Worm (Caenorhabditis elegans) whole organism, L4 larva: ENCODE results near the gene nuo-4.

Experiments used
- ceh-82 ChIP-seq: sonication (generic microtip); optimal IDR thresholded peaks from 2 replicates; lab custom pipeline; 2017; ENCODE audit warnings: missing biosample characterization, missing genetic modification characterization
- mdt-29 ChIP-seq: fragments of 200-800 bp; sonication (Bioruptor generic); IDR thresholded peaks from 2 replicates; pipeline ENCODE4 v1.3.6; 2022; ENCODE audit warnings: missing genetic modification reagents, missing genetic modification characterization, missing compliant biosample characterization
- mes-2 ChIP-seq: sonication (generic microtip); optimal IDR thresholded peaks from 2 replicates; lab custom pipeline; 2016; ENCODE audit warnings: missing genotype, mild to moderate bottlenecking, missing genetic modification characterization, missing compliant biosample characterization; ENCODE audit not compliant: poor library complexity, severe bottlenecking
- nhr-111 ChIP-seq: fragments of 200-800 bp; sonication (Bioruptor generic); optimal IDR thresholded peaks from 2 replicates; lab custom pipeline; 2018; ENCODE audit warnings: mild to moderate bottlenecking, missing genetic modification characterization, missing compliant biosample characterization
- skn-1 ChIP-seq: fragments of 150-350 bp; optimal IDR thresholded peaks from 2 replicates; lab custom pipeline; 2014; ENCODE audit warnings: missing biosample characterization, missing genetic modification characterization
- snpc-4 ChIP-seq: fragments of 150-350 bp; optimal IDR thresholded peaks from 2 replicates; lab custom pipeline; 2014; ENCODE audit warnings: missing biosample characterization, missing genetic modification characterization

DNA sequence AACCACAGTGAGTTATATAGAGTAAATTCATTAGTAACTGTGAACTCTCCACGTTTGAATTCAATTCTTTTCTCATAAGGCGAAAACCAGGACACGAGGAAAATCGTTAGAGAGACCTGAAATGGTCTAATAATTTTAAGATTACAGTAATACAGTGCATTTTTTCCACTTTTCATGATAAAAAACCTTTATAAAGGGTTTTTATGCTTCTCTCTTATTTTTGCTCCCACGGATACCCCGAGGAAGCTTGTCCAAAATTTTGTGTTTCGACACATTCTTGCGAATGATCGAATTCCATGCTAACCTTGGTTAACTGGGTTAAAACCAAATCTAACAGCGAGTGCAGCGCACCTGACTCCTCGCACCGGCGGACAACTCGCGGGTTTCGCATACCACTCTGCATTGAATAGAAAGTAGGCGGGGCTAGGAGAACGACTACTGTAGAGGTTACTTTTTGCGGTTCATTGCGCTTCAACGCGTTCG, 18.3 kb downstream of the nuo-4 start:
- TF ChIP-seq nhr-111 (GFP tag; lab: Kevin White, UChicago) (no peak), mdt-29 (GFP tag; lab: Robert Waterston, UW) (peak; percentile 80), ceh-82 (tag; lab: Kevin White, UChicago) (no peak), mes-2 (tag; lab: Kevin White, UChicago) (peak; percentile 71), snpc-4 (tag; lab: Kevin White, UChicago) (peak; percentile 82), skn-1 (tag; lab: Kevin White, UChicago) (no peak)
